Fruit fly (Drosophila melanogaster): ENCODE results near the gene Sema1a.

The Sema1a gene

DNA sequence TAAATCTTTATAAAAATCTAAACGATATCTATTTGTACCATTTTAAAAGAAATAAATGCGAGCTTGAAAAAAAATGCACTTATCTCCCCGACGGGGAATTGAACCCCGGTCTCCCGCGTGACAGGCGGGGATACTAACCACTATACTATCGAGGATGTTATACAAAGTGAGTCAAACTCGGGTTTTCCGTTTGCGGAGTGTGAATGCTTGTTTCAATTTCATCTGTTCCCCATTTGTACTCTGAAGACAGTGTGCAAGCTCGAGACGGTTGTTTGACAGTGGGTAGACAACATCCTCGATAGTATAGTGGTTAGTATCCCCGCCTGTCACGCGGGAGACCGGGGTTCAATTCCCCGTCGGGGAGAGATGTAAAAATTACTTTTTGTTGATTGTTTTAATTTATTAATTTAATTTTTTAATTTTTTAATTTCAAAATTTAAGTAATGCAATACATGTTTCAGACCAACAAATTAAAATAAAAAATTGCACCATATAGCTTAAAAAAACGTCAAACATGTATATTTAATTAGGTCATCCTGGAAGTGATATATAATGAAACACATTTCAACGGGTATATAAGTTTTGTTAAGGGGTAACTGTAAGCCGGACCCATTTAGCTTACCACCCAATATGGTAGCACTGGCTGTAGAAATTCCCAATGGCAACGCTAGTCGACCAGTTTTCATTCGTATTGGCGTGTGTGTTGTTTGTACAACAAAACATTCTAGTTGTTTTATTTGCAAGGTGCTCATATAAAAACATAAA, at the start of gene Sema1a (continued):
- TF ChIP-seq CG17385 (GFP tag; optimal IDR thresholded peaks at IDR 0.05) (peak; percentile 8), ssp (GFP tag; IDR thresholded peaks at IDR 0.05) (peak; percentile 27), ind (GFP tag; optimal IDR thresholded peaks at IDR 0.05) (peak; percentile 51), CG9817 (tag; optimal IDR thresholded peaks at IDR 0.05) (peak; percentile 78), ranshi (GFP tag; IDR thresholded peaks at IDR 0.05) (peak; percentile 50; the same call in 1 of the 2 replicates), luna (GFP tag; optimal IDR thresholded peaks at IDR 0.05) (peak; percentile 74), ac (GFP tag; optimal IDR thresholded peaks at IDR 0.05) (no peak), PHDP (tag; optimal IDR thresholded peaks at IDR 0.05) (peak; percentile 39), lov (optimal IDR thresholded peaks at IDR 0.05) (no peak), lov (GFP tag; IDR thresholded peaks at IDR 0.05) (no peak), sd (tag; optimal IDR thresholded peaks at IDR 0.05) (peak; percentile 88), slou (GFP tag; optimal IDR thresholded peaks at IDR 0.05) (no peak), amos (GFP tag; IDR thresholded peaks at IDR 0.05; ENCODE audit: partially characterized antibody) (peak; percentile 83; the same call in 1 of the 2 replicates), knrl (GFP tag; IDR thresholded peaks at IDR 0.05; ENCODE audit: partially characterized antibody) (no peak; the same call in 1 of the 3 replicates), NC2β (GFP tag; optimal IDR thresholded peaks at IDR 0.05) (peak; percentile 19), pum (GFP tag; optimal IDR thresholded peaks at IDR 0.05) (peak; percentile 29), CG12769 (tag; optimal IDR thresholded peaks at IDR 0.05) (peak; percentile 69), unc-4 (GFP tag; IDR thresholded peaks at IDR 0.05; ENCODE audit: partially characterized antibody) (peak; percentile 63), Bteb2 (GFP tag; optimal IDR thresholded peaks at IDR 0.05) (peak; percentile 62), CG3163 (GFP tag; optimal IDR thresholded peaks at IDR 0.05) (peak; percentile 90), chn (GFP tag; optimal IDR thresholded peaks at IDR 0.05) (peak; percentile 34), Hand (GFP tag; optimal IDR thresholded peaks at IDR 0.05) (no peak), Dbx (GFP tag; IDR thresholded peaks at IDR 0.05) (peak; percentile 73; the same call in 2 of the 3 replicates), CG10209 (GFP tag; optimal IDR thresholded peaks at IDR 0.05) (peak; percentile 34), tio (GFP tag; optimal IDR thresholded peaks at IDR 0.05) (no peak), Spps (tag; optimal IDR thresholded peaks at IDR 0.05) (no peak), Myb (GFP tag; optimal IDR thresholded peaks at IDR 0.05) (peak; percentile 39), fu2 (GFP tag; optimal IDR thresholded peaks at IDR 0.05) (peak; percentile 22), pho (GFP tag; optimal IDR thresholded peaks at IDR 0.05) (peak; percentile 79), CG10431 (GFP tag; optimal IDR thresholded peaks at IDR 0.05) (no peak), Awh (GFP tag; IDR thresholded peaks at IDR 0.05) (peak; percentile 57; the same call in 1 of the 2 replicates), CG10321 (GFP tag; IDR thresholded peaks at IDR 0.05) (peak; percentile 37; the same call in 1 of the 2 replicates), zf30C (GFP tag; optimal IDR thresholded peaks at IDR 0.05) (no peak), nom (GFP tag; optimal IDR thresholded peaks at IDR 0.05) (peak; percentile 18), sug (tag; optimal IDR thresholded peaks at IDR 0.05) (peak; percentile 51), sisA (GFP tag; IDR thresholded peaks at IDR 0.05) (no peak), Lhr (GFP tag; optimal IDR thresholded peaks at IDR 0.05) (peak; percentile 42), CG12071 (GFP tag; optimal IDR thresholded peaks at IDR 0.05) (peak; percentile 59), toy (GFP tag; IDR thresholded peaks at IDR 0.05) (no peak), emc (GFP tag; optimal IDR thresholded peaks at IDR 0.05) (peak; percentile 4), rib (GFP tag; IDR thresholded peaks at IDR 0.05) (0 out of 2 replicates have a peak, but pooled peaks have one; percentile 32), CG34422 (GFP tag; IDR thresholded peaks at IDR 0.05) (peak; percentile 75), CG4404 (GFP tag; IDR thresholded peaks at IDR 0.05) (no peak), bsh (GFP tag; optimal IDR thresholded peaks at IDR 0.05) (peak in 1 of 2 experiments; percentile 45), caup (GFP tag; optimal IDR thresholded peaks at IDR 0.05; ENCODE audit: severe bottlenecking) (peak; percentile 17), CG7372 (GFP tag; IDR thresholded peaks at IDR 0.05) (peak; percentile 64), cato (GFP tag; optimal IDR thresholded peaks at IDR 0.05; ENCODE audit: borderline replicate concordance) (peak; percentile 43), Fer3 (tag; optimal IDR thresholded peaks at IDR 0.05) (peak; percentile 53), CG13624 (GFP tag; optimal IDR thresholded peaks at IDR 0.05) (peak; percentile 67)

All from whole organism, embryonic.